Worm (Caenorhabditis elegans) whole organism, late embryonic: ENCODE data around the gene rei-2.
A peak's percentile ranks its signal among the peaks of the same experiment; 100 is the strongest.

Experiments used
- C08G9.2 ChIP-seq: sonication (generic microtip); optimal IDR thresholded peaks from 2 replicates; lab custom pipeline; 2016; ENCODE audit warnings: mild to moderate bottlenecking, missing genetic modification characterization, moderate library complexity, missing compliant biosample characterization
- C38D4.7 ChIP-seq: fragments of 200-800 bp; sonication (Bioruptor generic); optimal IDR thresholded peaks from 2 replicates; lab custom pipeline; 2018; ENCODE audit warnings: mild to moderate bottlenecking, missing genetic modification characterization, moderate library complexity, missing compliant biosample characterization
- F13H6.1 ChIP-seq: sonication (generic microtip); optimal IDR thresholded peaks from 2 replicates; lab custom pipeline; 2016; ENCODE audit warnings: missing genetic modification characterization, missing compliant biosample characterization
- K02D7.2 ChIP-seq: sonication (generic microtip); optimal IDR thresholded peaks from 2 replicates; lab custom pipeline; 2017; ENCODE audit warnings: mild to moderate bottlenecking, missing genetic modification characterization, missing compliant biosample characterization
- K09A11.1 ChIP-seq: sonication (generic microtip); optimal IDR thresholded peaks from 2 replicates; lab custom pipeline; 2017; ENCODE audit warnings: antibody characterized with exemption, mild to moderate bottlenecking, missing genetic modification characterization, missing compliant biosample characterization; ENCODE audit not compliant: insufficient read depth
- Y22D7AL.16 ChIP-seq: sonication (generic microtip); optimal IDR thresholded peaks from 2 replicates; lab custom pipeline; 2016; ENCODE audit warnings: missing genetic modification characterization, missing compliant biosample characterization
- ahr-1 ChIP-seq: sonication (generic microtip); optimal IDR thresholded peaks from 2 replicates; lab custom pipeline; 2016; ENCODE audit warnings: missing genetic modification characterization, missing compliant biosample characterization
- ama-1 ChIP-seq: fragments of 150-350 bp; optimal IDR thresholded peaks from 2 replicates; lab custom pipeline; 2014
- ceh-18 ChIP-seq: sonication (generic microtip); optimal IDR thresholded peaks from 2 replicates; lab custom pipeline; 2016; ENCODE audit warnings: missing genetic modification characterization, missing compliant biosample characterization
- ceh-2 ChIP-seq: sonication (generic microtip); optimal IDR thresholded peaks from 2 replicates; lab custom pipeline; 2016; ENCODE audit warnings: missing genotype, missing genetic modification characterization, missing compliant biosample characterization
- ceh-22 ChIP-seq: sonication (generic microtip); optimal IDR thresholded peaks from 2 replicates; lab custom pipeline; 2017; ENCODE audit warnings: missing biosample characterization, missing genetic modification characterization
- ceh-24 ChIP-seq: sonication (generic microtip); optimal IDR thresholded peaks from 2 replicates; lab custom pipeline; 2016; ENCODE audit warnings: mild to moderate bottlenecking, missing genetic modification characterization, missing compliant biosample characterization
- ceh-31 ChIP-seq: sonication (generic microtip); optimal IDR thresholded peaks from 2 replicates; lab custom pipeline; 2016; ENCODE audit warnings: missing genetic modification characterization, missing compliant biosample characterization
- ceh-34 ChIP-seq: sonication (generic microtip); optimal IDR thresholded peaks from 2 replicates; lab custom pipeline; 2016; ENCODE audit warnings: mild to moderate bottlenecking, missing genetic modification characterization, missing compliant biosample characterization
- ceh-45 ChIP-seq: fragments of 200-800 bp; sonication (Bioruptor generic); IDR thresholded peaks from 2 replicates; pipeline ENCODE4 v1.3.6; 2022; ENCODE audit warnings: missing genetic modification reagents, missing genetic modification characterization, missing compliant biosample characterization
- ceh-48 ChIP-seq: sonication (generic microtip); optimal IDR thresholded peaks from 2 replicates; lab custom pipeline; 2016; ENCODE audit warnings: missing genetic modification characterization, inconsistent platforms, missing compliant biosample characterization
- ceh-9 ChIP-seq: sonication (generic microtip); optimal IDR thresholded peaks from 2 replicates; lab custom pipeline; 2016; ENCODE audit warnings: mild to moderate bottlenecking, missing genetic modification characterization, inconsistent platforms, missing compliant biosample characterization
- dmd-4 ChIP-seq: sonication (generic microtip); optimal IDR thresholded peaks from 2 replicates; lab custom pipeline; 2016; ENCODE audit warnings: borderline replicate concordance, missing genetic modification characterization, missing compliant biosample characterization
- elt-2 ChIP-seq: sonication (generic microtip); optimal IDR thresholded peaks from 2 replicates; lab custom pipeline; 2016; ENCODE audit warnings: missing genetic modification reagents, missing genetic modification characterization, missing compliant biosample characterization
- ets-4 ChIP-seq: sonication (generic microtip); optimal IDR thresholded peaks from 2 replicates; lab custom pipeline; 2016; ENCODE audit warnings: missing genetic modification characterization, missing compliant biosample characterization
- eyg-1 ChIP-seq: sonication (generic microtip); optimal IDR thresholded peaks from 2 replicates; lab custom pipeline; 2016; ENCODE audit warnings: missing genotype, missing genetic modification characterization, missing compliant biosample characterization
- fkh-10 ChIP-seq: fragments of 150-350 bp; optimal IDR thresholded peaks from 2 replicates; lab custom pipeline; 2014; ENCODE audit warnings: missing biosample characterization, missing genetic modification reagents, missing genetic modification characterization
- gmeb-2 ChIP-seq: sonication (generic microtip); optimal IDR thresholded peaks from 2 replicates; lab custom pipeline; 2016; ENCODE audit warnings: missing genetic modification characterization, inconsistent platforms, missing compliant biosample characterization
- hlh-13 ChIP-seq: fragments of 200-800 bp; sonication (Bioruptor generic); optimal IDR thresholded peaks from 2 replicates; lab custom pipeline; 2018; ENCODE audit warnings: mild to moderate bottlenecking, missing genetic modification characterization, missing compliant biosample characterization
- hlh-30 ChIP-seq: sonication (generic microtip); optimal IDR thresholded peaks from 2 replicates; lab custom pipeline; 2017; ENCODE audit warnings: antibody characterized with exemption, missing genetic modification characterization, missing compliant biosample characterization; ENCODE audit not compliant: insufficient read depth
- hlh-6 ChIP-seq: sonication (generic microtip); optimal IDR thresholded peaks from 2 replicates; lab custom pipeline; 2016; ENCODE audit warnings: missing genotype, missing genetic modification characterization, missing compliant biosample characterization
- hlh-8 ChIP-seq: sonication (generic microtip); optimal IDR thresholded peaks from 2 replicates; lab custom pipeline; 2016; ENCODE audit warnings: missing genotype, missing genetic modification characterization, missing compliant biosample characterization
- lim-6 ChIP-seq: sonication (generic microtip); optimal IDR thresholded peaks from 2 replicates; lab custom pipeline; 2016; ENCODE audit warnings: missing genetic modification characterization, missing compliant biosample characterization
- madf-2 ChIP-seq: sonication (generic microtip); optimal IDR thresholded peaks from 2 replicates; lab custom pipeline; 2017; ENCODE audit warnings: missing genetic modification characterization, missing compliant biosample characterization
- nhr-232 ChIP-seq: sonication (generic microtip); optimal IDR thresholded peaks from 2 replicates; lab custom pipeline; 2016; ENCODE audit warnings: missing genetic modification characterization, missing compliant biosample characterization
- npax-4 ChIP-seq: sonication (generic microtip); optimal IDR thresholded peaks from 2 replicates; lab custom pipeline; 2016; ENCODE audit warnings: missing genetic modification characterization, missing compliant biosample characterization
- odd-2 ChIP-seq: sonication (generic microtip); optimal IDR thresholded peaks from 2 replicates; lab custom pipeline; 2017; ENCODE audit warnings: antibody characterized with exemption, mild to moderate bottlenecking, missing genetic modification characterization, missing compliant biosample characterization
- pat-9 ChIP-seq: fragments of 200-800 bp; sonication (Bioruptor generic); optimal IDR thresholded peaks from 2 replicates; lab custom pipeline; 2018; ENCODE audit warnings: mild to moderate bottlenecking, missing genetic modification characterization, moderate library complexity, missing compliant biosample characterization
- pax-1 ChIP-seq: fragments of 150-350 bp; optimal IDR thresholded peaks from 2 replicates; lab custom pipeline; 2014; ENCODE audit warnings: missing biosample characterization, missing genetic modification characterization
- pha-2 ChIP-seq: sonication (generic microtip); optimal IDR thresholded peaks from 2 replicates; lab custom pipeline; 2017; ENCODE audit warnings: mild to moderate bottlenecking, missing genetic modification characterization, missing compliant biosample characterization
- pha-4 ChIP-seq: fragments of 150-350 bp; optimal IDR thresholded peaks from 2 replicates; lab custom pipeline; 2018; ENCODE audit warnings: missing biosample characterization, missing genetic modification reagents, missing genetic modification characterization
- pros-1 ChIP-seq: fragments of 150-350 bp; optimal IDR thresholded peaks from 2 replicates; lab custom pipeline; 2014; ENCODE audit warnings: missing biosample characterization, missing genetic modification reagents, missing genetic modification characterization
- ref-2 ChIP-seq: sonication (generic microtip); optimal IDR thresholded peaks from 2 replicates; lab custom pipeline; 2016; ENCODE audit warnings: missing genetic modification characterization, missing compliant biosample characterization
- sdc-2 ChIP-seq: sonication (generic microtip); optimal IDR thresholded peaks from 2 replicates; lab custom pipeline; 2016; ENCODE audit warnings: missing genotype, missing genetic modification characterization, missing compliant biosample characterization
- sox-2 ChIP-seq: fragments of 200-800 bp; sonication (Bioruptor generic); IDR thresholded peaks from 2 replicates; pipeline ENCODE4 v1.3.6; 2022; ENCODE audit warnings: missing genetic modification reagents, missing genetic modification characterization, missing compliant biosample characterization
- sox-4 ChIP-seq: sonication (generic microtip); optimal IDR thresholded peaks from 2 replicates; lab custom pipeline; 2017; ENCODE audit warnings: mild to moderate bottlenecking, missing genetic modification characterization, inconsistent platforms, missing compliant biosample characterization
- tbx-2 ChIP-seq: sonication (generic microtip); optimal IDR thresholded peaks from 2 replicates; lab custom pipeline; 2016; ENCODE audit warnings: missing genetic modification characterization, missing compliant biosample characterization
- tbx-7 ChIP-seq: sonication (generic microtip); optimal IDR thresholded peaks from 2 replicates; lab custom pipeline; 2016; ENCODE audit warnings: missing genotype, missing genetic modification characterization, missing compliant biosample characterization
- ttx-3 ChIP-seq: sonication (generic microtip); optimal IDR thresholded peaks from 2 replicates; lab custom pipeline; 2016; ENCODE audit warnings: missing genetic modification reagents, missing genetic modification characterization, missing compliant biosample characterization
- unc-42 ChIP-seq: sonication (generic microtip); optimal IDR thresholded peaks from 2 replicates; lab custom pipeline; 2016; ENCODE audit warnings: missing genotype, missing genetic modification characterization, missing compliant biosample characterization
- unc-55 ChIP-seq: sonication (generic microtip); optimal IDR thresholded peaks from 2 replicates; lab custom pipeline; 2017; ENCODE audit warnings: missing biosample characterization, missing genetic modification reagents, missing genetic modification characterization
- unc-86 ChIP-seq: sonication (generic microtip); optimal IDR thresholded peaks from 2 replicates; lab custom pipeline; 2016; ENCODE audit warnings: missing genetic modification characterization, missing compliant biosample characterization
- ztf-16 ChIP-seq: sonication (generic microtip); optimal IDR thresholded peaks from 2 replicates; lab custom pipeline; 2017; ENCODE audit warnings: missing genetic modification characterization, missing compliant biosample characterization

Gene rei-2

ce11 chrX:1044327-1044726, 43.6 kb downstream of the rei-2 start:
- no peak for TF ChIP-seq dmd-4 (tag; lab: Kevin White, UChicago)
- TF ChIP-seq odd-2 (tag; lab: Kevin White, UChicago), result no peak
- no peak for TF ChIP-seq ceh-45
- TF ChIP-seq pat-9 (tag; lab: Kevin White, UChicago), result no peak
- TF ChIP-seq ahr-1 (tag; lab: Kevin White, UChicago), result no peak
- TF ChIP-seq npax-4 (tag; lab: Kevin White, UChicago), result no peak
- TF ChIP-seq ceh-24 (tag; lab: Kevin White, UChicago), result no peak
- TF ChIP-seq ref-2 (tag; lab: Kevin White, UChicago), result no peak
- no peak for TF ChIP-seq hlh-30 (tag; lab: Kevin White, UChicago)
- TF ChIP-seq ceh-2, result no peak
- TF ChIP-seq unc-86 (tag; lab: Kevin White, UChicago), result no peak
- TF ChIP-seq ets-4 (tag; lab: Kevin White, UChicago), result no peak
- no peak for TF ChIP-seq ceh-22 (tag; lab: Kevin White, UChicago)
- no peak for TF ChIP-seq K09A11.1
- no peak for TF ChIP-seq lim-6 (tag; lab: Kevin White, UChicago)
- TF ChIP-seq Y22D7AL.16 (tag; lab: Kevin White, UChicago), result no peak
- no peak for TF ChIP-seq sox-2 (GFP tag; lab: Robert Waterston, UW)
- no peak for TF ChIP-seq ama-1
- no peak for TF ChIP-seq pax-1 (tag; lab: Kevin White, UChicago)

DNA sequence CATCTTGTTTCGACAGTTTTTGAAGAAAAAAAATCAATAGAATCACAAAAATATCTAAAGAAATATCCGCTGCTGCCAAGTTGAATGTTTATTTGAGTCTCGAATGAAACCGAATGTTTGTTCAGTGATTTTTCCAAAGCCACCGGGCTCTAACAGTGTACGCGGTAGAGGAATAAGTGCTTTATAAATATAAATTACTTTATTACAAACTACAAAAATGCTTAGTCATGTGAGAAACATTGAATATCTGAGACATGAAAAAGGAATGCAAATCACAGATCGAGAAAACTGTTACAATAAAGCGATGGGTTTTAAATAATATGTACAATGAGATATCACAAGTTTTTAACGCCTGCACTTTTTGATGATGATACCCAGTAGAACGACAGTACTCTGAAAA, 49.6 kb downstream of the rei-2 start, which contains the start of gene F55A4.7:
Gene F55A4.7, minus strand, starts transcription at position 101 of the 400 bp plus-strand sequence.
- TF ChIP-seq F13H6.1 (tag; lab: Kevin White, UChicago) (no peak), unc-86 (tag; lab: Kevin White, UChicago) (no peak), fkh-10 (no peak), ceh-18 (no peak), hlh-30 (tag; lab: Kevin White, UChicago) (no peak), elt-2 (tag; lab: Kevin White, UChicago) (no peak), unc-42 (tag; lab: Kevin White, UChicago) (no peak), ref-2 (tag; lab: Kevin White, UChicago) (no peak), hlh-6 (tag; lab: Kevin White, UChicago) (no peak), madf-2 (tag; lab: Kevin White, UChicago) (no peak), sox-2 (GFP tag; lab: Robert Waterston, UW) (no peak), ama-1 (no peak)

- TF ChIP-seq ets-4 (tag; lab: Kevin White, UChicago), result no peak
- TF ChIP-seq ceh-34, result no peak
- TF ChIP-seq tbx-2 (tag; lab: Kevin White, UChicago), result peak; percentile 15
- TF ChIP-seq hlh-8 (tag; lab: Kevin White, UChicago), result no peak
- no peak for TF ChIP-seq pros-1 (tag; lab: Kevin White, UChicago)
- TF ChIP-seq C08G9.2 (tag; lab: Kevin White, UChicago), result no peak
- no peak for TF ChIP-seq gmeb-2
- peak; percentile 76 for TF ChIP-seq ceh-48 (tag; lab: Kevin White, UChicago)
- TF ChIP-seq K02D7.2 (tag; lab: Kevin White, UChicago), result no peak
- TF ChIP-seq ceh-31, result peak; percentile 60
- TF ChIP-seq pha-2 (tag; lab: Kevin White, UChicago), result no peak
- TF ChIP-seq pha-4, result no peak
- TF ChIP-seq C38D4.7 (GFP tag; lab: Kevin White, UChicago), result no peak
- no peak for TF ChIP-seq hlh-13
- TF ChIP-seq eyg-1 (tag; lab: Kevin White, UChicago), result no peak
- TF ChIP-seq ceh-18, result no peak
- no peak for TF ChIP-seq hlh-30 (tag; lab: Kevin White, UChicago)
- no peak for TF ChIP-seq tbx-7 (tag; lab: Kevin White, UChicago)
- TF ChIP-seq ztf-16 (tag; lab: Kevin White, UChicago), result no peak
- peak; percentile 25 for TF ChIP-seq unc-42 (tag; lab: Kevin White, UChicago)
- TF ChIP-seq unc-86 (tag; lab: Kevin White, UChicago), result no peak
- TF ChIP-seq sox-4, result no peak
- no peak for TF ChIP-seq ahr-1 (tag; lab: Kevin White, UChicago)
- TF ChIP-seq unc-55 (GFP tag; lab: Kevin White, UChicago), result no peak
- TF ChIP-seq ttx-3 (tag; lab: Kevin White, UChicago), result no peak
- no peak for TF ChIP-seq ceh-9
- no peak for TF ChIP-seq fkh-10
- no peak for TF ChIP-seq nhr-232 (tag; lab: Kevin White, UChicago)
- TF ChIP-seq sdc-2 (tag; lab: Kevin White, UChicago), result peak; percentile 51
- TF ChIP-seq K09A11.1, result no peak
- TF ChIP-seq ceh-24 (tag; lab: Kevin White, UChicago), result no peak
- TF ChIP-seq dmd-4 (tag; lab: Kevin White, UChicago), result no peak
Measured at ce11 chrX:1035039-1035598, 52.8 kb downstream of the rei-2 start, which contains the start of the genes stau-1 and sec-22. stau-1 (minus strand) TSS chrX:1035286. sec-22 (plus strand) TSS chrX:1035548.
